Fruit fly (Drosophila melanogaster) whole organism, prepupa: ENCODE data around the gene GAPsec.
A peak's percentile ranks its signal among the peaks of the same experiment; 100 is the strongest.

Experiments used
- CG10631 ChIP-seq: fragments of 200-800 bp; sonication (Bioruptor generic); optimal IDR thresholded peaks from 2 replicates; lab custom pipeline; 2016; ENCODE audit warnings: missing biosample characterization, missing genetic modification characterization
- CG10669 ChIP-seq: fragments of 200-800 bp; sonication (Bioruptor generic); optimal IDR thresholded peaks from 3 replicates; lab custom pipeline; 2018; ENCODE audit warnings: missing biosample characterization, mild to moderate bottlenecking, missing genetic modification characterization, moderate library complexity
- CG11294 ChIP-seq: fragments of 200-800 bp; sonication (Bioruptor generic); IDR thresholded peaks from 2 replicates; pipeline ENCODE4 v1.3.6; 2022; ENCODE audit warnings: missing biosample characterization, missing genetic modification characterization
- CG11762 ChIP-seq: fragments of 200-800 bp; sonication (Bioruptor generic); optimal IDR thresholded peaks from 3 replicates; lab custom pipeline; 2016; ENCODE audit warnings: missing biosample characterization, missing genetic modification characterization; ENCODE audit not compliant: insufficient read depth
- CG15336 ChIP-seq: fragments of 200-800 bp; sonication (Bioruptor generic); IDR thresholded peaks from 2 replicates; pipeline ENCODE4 v1.3.6; 2022; ENCODE audit warnings: missing biosample characterization, missing genetic modification characterization
- CG1621 ChIP-seq: fragments of 200-800 bp; sonication (Bioruptor generic); optimal IDR thresholded peaks from 3 replicates; lab custom pipeline; 2018; ENCODE audit warnings: missing biosample characterization, mild to moderate bottlenecking, missing genetic modification characterization
- CG3032 ChIP-seq: fragments of 200-800 bp; optimal IDR thresholded peaks from 2 replicates; lab custom pipeline; 2019; ENCODE audit warnings: missing biosample characterization, mild to moderate bottlenecking, missing genetic modification characterization, moderate library complexity
- CG31627 ChIP-seq: fragments of 200-800 bp; sonication (Bioruptor generic); optimal IDR thresholded peaks from 3 replicates; lab custom pipeline; 2016; ENCODE audit warnings: missing biosample characterization, missing genetic modification characterization
- CG34406 ChIP-seq: fragments of 200-800 bp; sonication (Bioruptor generic); optimal IDR thresholded peaks from 3 replicates; lab custom pipeline; 2016; ENCODE audit warnings: missing biosample characterization, missing genetic modification characterization
- CG3919 ChIP-seq: fragments of 200-800 bp; sonication (Bioruptor generic); optimal IDR thresholded peaks from 3 replicates; lab custom pipeline; 2016; ENCODE audit warnings: missing biosample characterization, missing genetic modification characterization
- CG4318 ChIP-seq: fragments of 200-800 bp; sonication (Bioruptor generic); optimal IDR thresholded peaks from 3 replicates; lab custom pipeline; 2017; ENCODE audit warnings: missing biosample characterization, mild to moderate bottlenecking, missing genetic modification characterization
- CG6808 ChIP-seq: fragments of 200-800 bp; sonication (Bioruptor generic); optimal IDR thresholded peaks from 3 replicates; lab custom pipeline; 2017; ENCODE audit warnings: missing biosample characterization, missing genetic modification characterization, mild to moderate bottlenecking, moderate library complexity, missing genetic modification reagents
- CG6854 ChIP-seq: fragments of 200-800 bp; sonication (Bioruptor generic); optimal IDR thresholded peaks from 2 replicates; lab custom pipeline; 2017; ENCODE audit warnings: missing biosample characterization, mild to moderate bottlenecking, missing genetic modification characterization
- CG7368 ChIP-seq: fragments of 200-800 bp; sonication (Bioruptor generic); optimal IDR thresholded peaks from 3 replicates; lab custom pipeline; 2016; ENCODE audit warnings: missing biosample characterization, missing genetic modification characterization
- CG8119 ChIP-seq: fragments of 200-800 bp; sonication (Bioruptor generic); IDR thresholded peaks from 3 replicates; pipeline ENCODE4 v1.3.6; 2022; ENCODE audit warnings: missing biosample characterization, missing genetic modification characterization
- CG8632 ChIP-seq: fragments of 200-800 bp; sonication (Bioruptor generic); optimal IDR thresholded peaks from 3 replicates; lab custom pipeline; 2016; ENCODE audit warnings: missing biosample characterization, missing genetic modification characterization
- Eip78C ChIP-seq: fragments of 200-800 bp; sonication (Bioruptor generic); peaks from one replicate; lab custom pipeline; 2016; ENCODE audit warnings: missing biosample characterization, missing genetic modification characterization
- Eip93F ChIP-seq: fragments of 200-800 bp; sonication (Bioruptor generic); optimal IDR thresholded peaks from 2 replicates; lab custom pipeline; 2016; ENCODE audit warnings: missing biosample characterization, mild to moderate bottlenecking, missing genetic modification characterization
- Ets96B ChIP-seq: fragments of 200-800 bp; optimal IDR thresholded peaks from 2 replicates; lab custom pipeline; 2019; ENCODE audit warnings: missing biosample characterization, mild to moderate bottlenecking, missing genetic modification characterization, moderate library complexity
- Hr39 ChIP-seq: fragments of 200-800 bp; sonication (Bioruptor generic); optimal IDR thresholded peaks from 2 replicates; lab custom pipeline; 2016; ENCODE audit warnings: missing biosample characterization, missing genetic modification characterization
- Met ChIP-seq: fragments of 200-800 bp; sonication (Bioruptor generic); optimal IDR thresholded peaks from 3 replicates; lab custom pipeline; 2016; ENCODE audit warnings: missing biosample characterization, missing genetic modification characterization
- Smox ChIP-seq: fragments of 200-800 bp; sonication (Bioruptor generic); optimal IDR thresholded peaks from 3 replicates; lab custom pipeline; 2016; ENCODE audit warnings: missing biosample characterization, missing genetic modification characterization
- Sox102F ChIP-seq: fragments of 200-800 bp; sonication (Bioruptor generic); optimal IDR thresholded peaks from 2 replicates; lab custom pipeline; 2016; ENCODE audit warnings: missing biosample characterization, mild to moderate bottlenecking, missing genetic modification characterization
- Sox15 ChIP-seq: fragments of 200-800 bp; sonication (Bioruptor generic); optimal IDR thresholded peaks from 3 replicates; lab custom pipeline; 2016; ENCODE audit warnings: missing biosample characterization, missing genetic modification characterization
- achi ChIP-seq: fragments of 200-800 bp; sonication (Bioruptor generic); optimal IDR thresholded peaks from 3 replicates; lab custom pipeline; 2016; ENCODE audit warnings: missing biosample characterization, missing genetic modification characterization
- acj6 ChIP-seq: fragments of 200-800 bp; sonication (Bioruptor generic); optimal IDR thresholded peaks from 3 replicates; lab custom pipeline; 2016; ENCODE audit warnings: missing biosample characterization, missing genetic modification characterization
- fd59A ChIP-seq: fragments of 200-800 bp; sonication (Bioruptor generic); optimal IDR thresholded peaks from 2 replicates; lab custom pipeline; 2017; ENCODE audit warnings: missing biosample characterization, mild to moderate bottlenecking, missing genetic modification characterization, missing genetic modification reagents
- fkh ChIP-seq: fragments of 200-800 bp; sonication (Bioruptor generic); optimal IDR thresholded peaks from 3 replicates; lab custom pipeline; 2017; ENCODE audit warnings: missing biosample characterization, mild to moderate bottlenecking, missing genetic modification characterization, moderate library complexity
- net ChIP-seq: fragments of 200-800 bp; sonication (Bioruptor generic); optimal IDR thresholded peaks from 3 replicates; lab custom pipeline; 2016; ENCODE audit warnings: missing biosample characterization, missing genetic modification characterization
- salr ChIP-seq, 2 experiments: fragments of 200-800 bp; sonication (Bioruptor generic); optimal IDR thresholded peaks; 3 replicates each; lab custom pipeline; 2016 to 2018; ENCODE audit warnings: missing biosample characterization in 2 of 2, missing genetic modification characterization in 2 of 2, mild to moderate bottlenecking in 1 of 2
- spab ChIP-seq: fragments of 200-800 bp; sonication (Bioruptor generic); optimal IDR thresholded peaks from 2 replicates; lab custom pipeline; 2017; ENCODE audit warnings: missing biosample characterization, mild to moderate bottlenecking, missing genetic modification characterization, missing genetic modification reagents
- ss ChIP-seq, 2 experiments: fragments of 200-800 bp; sonication (Bioruptor generic); optimal IDR thresholded peaks; 2 replicates in 1 of 2; 3 replicates in 1 of 2; lab custom pipeline; 2017 to 2018; ENCODE audit warnings: mild to moderate bottlenecking in 2 of 2, missing biosample characterization in 2 of 2, missing genetic modification characterization in 2 of 2, moderate library complexity in 1 of 2
- svp ChIP-seq: fragments of 200-800 bp; sonication (Bioruptor generic); peaks from one replicate; lab custom pipeline; 2016; ENCODE audit warnings: missing biosample characterization, missing genetic modification characterization
- topi ChIP-seq: fragments of 200-800 bp; sonication (Bioruptor generic); optimal IDR thresholded peaks from 3 replicates; lab custom pipeline; 2016; ENCODE audit warnings: missing biosample characterization, missing genetic modification characterization
- vri ChIP-seq: fragments of 200-800 bp; sonication (Bioruptor generic); optimal IDR thresholded peaks from 3 replicates; lab custom pipeline; 2016; ENCODE audit warnings: missing biosample characterization, mild to moderate bottlenecking, missing genetic modification characterization

Gene GAPsec

DNA sequence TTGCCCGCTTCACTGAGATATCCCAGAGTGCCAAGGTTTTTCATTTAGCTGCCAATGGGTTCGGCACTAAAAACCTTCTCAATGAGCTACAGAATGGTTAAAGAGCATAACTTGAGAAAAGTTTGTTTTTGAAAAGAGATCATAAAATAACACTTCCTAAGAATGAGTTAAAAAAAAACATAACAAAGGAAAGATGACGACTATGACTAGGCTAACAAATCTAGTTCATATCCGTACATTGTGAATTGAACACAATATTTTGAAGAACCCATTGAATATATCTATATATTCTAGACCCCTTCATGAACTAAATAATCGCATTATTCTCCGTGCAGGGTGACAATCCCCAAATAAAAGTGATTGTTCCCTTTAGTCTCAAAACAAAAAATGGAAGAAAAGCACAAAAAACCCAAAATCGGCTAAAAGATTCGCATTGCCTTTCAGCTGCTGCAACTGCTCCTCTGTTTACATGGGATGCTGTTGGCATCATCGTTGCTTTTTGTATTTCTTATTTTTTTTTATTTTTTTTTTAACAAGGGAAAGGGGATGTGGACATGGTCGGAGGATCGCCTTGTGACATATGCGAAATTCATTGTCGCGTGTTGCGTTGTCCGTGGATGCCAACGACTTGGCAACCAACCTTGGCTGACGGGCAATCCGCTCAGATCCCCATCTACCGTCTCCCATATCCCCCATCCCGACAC is 33.2 kb upstream of the GAPsec start (continued):
- TF ChIP-seq CG4318 (GFP tag; lab: Kevin White, UChicago) (no peak), Hr39 (GFP tag; lab: Kevin White, UChicago) (peak; percentile 96), ss (GFP tag; optimal IDR thresholded peaks at IDR 0.05; lab: Kevin White, UChicago) (peak; percentile 63 to 73), CG6808 (GFP tag; lab: Kevin White, UChicago) (peak; percentile 72), fkh (no peak), acj6 (GFP tag; lab: Kevin White, UChicago) (peak; percentile 95), Sox15 (peak; percentile 97), salr (GFP tag; optimal IDR thresholded peaks at IDR 0.05; lab: Kevin White, UChicago) (peak; percentile 41 to 54), CG34406 (GFP tag; lab: Kevin White, UChicago) (peak; percentile 96), CG8119 (GFP tag; lab: Robert Waterston, UW) (no peak), CG31627 (GFP tag; lab: Kevin White, UChicago) (peak; percentile 97), achi (GFP tag; lab: Kevin White, UChicago) (peak; percentile 89), vri (peak; percentile 84), spab (GFP tag; lab: Kevin White, UChicago) (peak; percentile 68)

DNA sequence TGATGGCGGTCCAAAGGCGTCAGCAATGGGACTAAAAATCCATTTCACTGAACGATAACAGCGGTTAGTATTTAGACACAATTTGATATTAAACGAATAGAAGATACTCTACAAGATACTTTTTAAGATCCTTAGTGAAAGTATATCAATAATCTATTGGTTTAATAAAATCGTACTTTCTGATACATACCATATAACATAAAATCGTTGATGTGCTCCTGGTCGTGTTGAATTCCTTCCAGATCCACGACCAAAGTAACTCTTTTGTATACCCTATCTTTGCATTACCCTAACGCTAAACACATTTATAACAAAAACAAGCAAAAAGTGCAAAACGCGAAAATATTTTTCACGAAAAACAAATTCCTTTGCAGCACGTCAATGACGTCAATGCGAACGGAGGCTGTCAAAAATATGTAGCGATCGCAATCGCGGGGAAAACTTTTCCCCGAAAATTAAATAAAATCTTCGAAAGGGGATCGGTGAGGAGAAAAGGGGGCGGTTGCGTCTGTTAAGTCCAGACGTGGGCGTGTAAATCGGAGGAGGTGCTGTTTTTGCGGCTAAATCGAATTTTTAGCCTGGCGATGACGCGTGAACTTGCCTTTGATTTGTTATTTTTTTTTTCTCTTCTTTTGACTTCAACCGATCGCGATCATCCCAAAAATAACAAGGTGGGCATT is 31.7 kb upstream of the GAPsec start:
- TF ChIP-seq CG3032 (tag; lab: Kevin White, UChicago): no peak
- TF ChIP-seq fd59A (GFP tag; lab: Kevin White, UChicago): no peak
- no peak for TF ChIP-seq Eip93F (GFP tag; lab: Kevin White, UChicago)
- no peak for TF ChIP-seq CG10669
- no peak for TF ChIP-seq CG8632

DNA sequence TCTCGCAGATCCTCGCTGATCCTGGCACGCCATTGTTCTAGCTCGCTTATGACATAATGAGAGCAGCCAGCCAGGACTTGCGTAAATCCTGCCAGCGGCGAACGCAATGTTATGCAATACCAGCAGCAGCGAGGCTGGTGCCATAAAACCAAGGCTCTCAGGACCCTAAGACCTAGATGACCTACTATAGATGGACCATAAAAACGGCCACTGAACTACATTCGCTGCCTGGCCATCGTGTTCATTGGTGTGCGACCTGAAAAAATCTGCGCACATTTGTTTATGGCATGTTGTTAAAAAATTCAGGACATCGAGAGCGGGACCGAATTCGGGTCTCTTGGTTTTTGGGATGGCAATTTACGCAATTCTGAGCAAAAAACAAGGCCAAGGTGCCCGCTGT is 29.9 kb upstream of the GAPsec start:
- TF ChIP-seq net (GFP tag; lab: Kevin White, UChicago) (no peak), Sox102F (no peak), Met (GFP tag; lab: Kevin White, UChicago) (no peak), Smox (GFP tag; lab: Kevin White, UChicago) (no peak), Eip78C (GFP tag; lab: Kevin White, UChicago) (peak; percentile 19), CG8632 (no peak), CG11294 (GFP tag; lab: Robert Waterston, UW) (no peak)

DNA sequence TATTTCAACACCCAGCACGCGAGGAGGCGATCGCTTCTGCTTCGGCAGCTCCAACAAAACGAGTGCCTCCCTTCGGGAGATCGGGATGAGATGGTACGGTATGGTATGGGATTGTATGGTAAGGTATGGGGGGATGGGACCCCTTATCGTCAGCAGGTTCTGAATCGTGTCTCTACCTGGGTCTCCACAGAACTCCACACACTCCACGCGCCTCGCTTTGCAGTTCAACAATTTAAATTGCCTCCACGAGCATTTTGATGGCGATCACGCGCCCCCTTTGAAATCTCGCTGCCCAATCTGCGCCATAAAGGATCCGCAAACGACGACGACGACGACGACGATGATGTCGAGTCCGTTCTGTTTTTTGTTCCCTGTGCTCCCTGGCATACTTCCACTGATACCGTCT is 28.9 kb upstream of the GAPsec start:
- peak; percentile 87 for TF ChIP-seq CG6854 (GFP tag; lab: Kevin White, UChicago)
- peak; percentile 17 for TF ChIP-seq CG3919
- no peak for TF ChIP-seq CG15336 (GFP tag; lab: Robert Waterston, UW)
- no peak for TF ChIP-seq CG11762 (GFP tag; lab: Kevin White, UChicago)
- no peak for TF ChIP-seq CG8632
- no peak for TF ChIP-seq CG10631
- TF ChIP-seq CG1621 (tag; lab: Kevin White, UChicago): peak; percentile 23
- TF ChIP-seq svp (GFP tag; lab: Kevin White, UChicago): peak; percentile 60
- TF ChIP-seq Met (GFP tag; lab: Kevin White, UChicago): peak; percentile 68
- TF ChIP-seq CG7368 (GFP tag; lab: Kevin White, UChicago): no peak
- TF ChIP-seq ss (GFP tag; optimal IDR thresholded peaks at IDR 0.05; lab: Kevin White, UChicago): peak; percentile 51 to 93
- TF ChIP-seq Ets96B (tag; lab: Kevin White, UChicago): no peak
- no peak for TF ChIP-seq topi (GFP tag; lab: Kevin White, UChicago)
- TF ChIP-seq CG6808 (GFP tag; lab: Kevin White, UChicago): no peak
- TF ChIP-seq Eip78C (GFP tag; lab: Kevin White, UChicago): peak; percentile 80
- TF ChIP-seq, all 60 proteins: peak for 7
